Fruit fly (Drosophila melanogaster) whole organism, embryonic: ENCODE data around the gene CG2256.

Experiments
- CG10147 ChIP-seq: fragments of 200-800 bp; sonication (Bioruptor generic); optimal IDR thresholded peaks from 2 replicates; lab custom pipeline; 2019; ENCODE audit warnings: missing biosample characterization, mild to moderate bottlenecking, missing genetic modification characterization, moderate library complexity
- CG11695 ChIP-seq: fragments of 200-800 bp; sonication (Bioruptor generic); IDR thresholded peaks from 3 replicates; pipeline ENCODE4 v1.3.6; 2022; ENCODE audit warnings: missing biosample characterization, missing genetic modification characterization
- CG12942 ChIP-seq: fragments of 200-800 bp; sonication (Bioruptor generic); optimal IDR thresholded peaks from 3 replicates; lab custom pipeline; 2016; ENCODE audit warnings: missing biosample characterization, missing genetic modification characterization
- CG2129 ChIP-seq: fragments of 200-800 bp; sonication (Bioruptor generic); IDR thresholded peaks from 2 replicates; pipeline ENCODE4 v1.3.6; 2022; ENCODE audit warnings: missing biosample characterization, missing genetic modification characterization; ENCODE audit not compliant: partially characterized antibody
- CG33213 ChIP-seq: fragments of 200-800 bp; sonication (Bioruptor generic); optimal IDR thresholded peaks from 3 replicates; lab custom pipeline; 2016; ENCODE audit warnings: missing biosample characterization, missing genetic modification characterization
- CG33557 ChIP-seq: fragments of 200-800 bp; sonication (Bioruptor generic); optimal IDR thresholded peaks from 2 replicates; lab custom pipeline; 2019; ENCODE audit warnings: missing biosample characterization, mild to moderate bottlenecking, missing genetic modification characterization, moderate library complexity
- CG4328 ChIP-seq: fragments of 200-800 bp; sonication (Bioruptor generic); optimal IDR thresholded peaks from 3 replicates; lab custom pipeline; 2017; ENCODE audit warnings: missing biosample characterization, missing genetic modification reagents, missing genetic modification characterization
- CG4730 ChIP-seq: fragments of 200-800 bp; sonication (Bioruptor generic); IDR thresholded peaks from 2 replicates; pipeline ENCODE4 v1.3.6; 2022; ENCODE audit warnings: missing biosample characterization, missing genetic modification characterization
- D19B ChIP-seq: fragments of 200-800 bp; sonication (Bioruptor generic); optimal IDR thresholded peaks from 2 replicates; lab custom pipeline; 2017; ENCODE audit warnings: missing biosample characterization, mild to moderate bottlenecking, missing genetic modification characterization
- E2f2 ChIP-seq: fragments of 200-800 bp; sonication (Bioruptor generic); IDR thresholded peaks from 2 replicates; pipeline ENCODE4 v1.3.6; 2022; ENCODE audit warnings: missing biosample characterization, missing genetic modification characterization
- Eip74EF ChIP-seq, 2 experiments: fragments of 200-800 bp in 1 of 2; fragments of >200 bp in 1 of 2; sonication (Bioruptor generic) in 1 of 2; optimal IDR thresholded peaks; 2 replicates each; lab custom pipeline; 2017 to 2019; ENCODE audit warnings: missing biosample characterization in 2 of 2, missing genetic modification characterization in 2 of 2, mild to moderate bottlenecking in 1 of 2, moderate library complexity in 1 of 2
- HLH3B ChIP-seq: fragments of 200-800 bp; sonication (Bioruptor generic); IDR thresholded peaks from 2 replicates; pipeline ENCODE4 v1.3.6; 2022; ENCODE audit warnings: missing biosample characterization, missing genetic modification characterization
- Lpt ChIP-seq: fragments of >200 bp; optimal IDR thresholded peaks from 2 replicates; lab custom pipeline; 2018; ENCODE audit warnings: missing biosample characterization, missing genetic modification characterization
- Rfx ChIP-seq: fragments of 200-800 bp; sonication (Bioruptor generic); IDR thresholded peaks from 2 replicates; pipeline ENCODE4 v1.3.6; 2022; ENCODE audit warnings: missing biosample characterization, missing genetic modification characterization
- Sox100B ChIP-seq: fragments of 200-800 bp; sonication (Bioruptor generic); optimal IDR thresholded peaks from 3 replicates; lab custom pipeline; 2018; ENCODE audit warnings: missing biosample characterization, mild to moderate bottlenecking, missing genetic modification characterization
- Taf1 ChIP-seq: fragments of 200-800 bp; sonication (Bioruptor generic); IDR thresholded peaks from 2 replicates; pipeline ENCODE4 v1.3.6; 2022; ENCODE audit warnings: missing biosample characterization, missing genetic modification characterization
- Trl ChIP-seq, 3 experiments: fragments of >200 bp in 2 of 3; fragments of 200-800 bp in 1 of 3; sonication (Bioruptor generic) in 1 of 3; optimal IDR thresholded peaks; 2 replicates in 1 of 3; 3 replicates in 2 of 3; lab custom pipeline; 2016 to 2017; ENCODE audit warnings: missing biosample characterization in 1 of 3, missing genetic modification characterization in 1 of 3
- abd-A ChIP-seq: fragments of 200-800 bp; sonication (Bioruptor generic); optimal IDR thresholded peaks from 3 replicates; lab custom pipeline; 2019; ENCODE audit warnings: missing biosample characterization, mild to moderate bottlenecking, missing genetic modification characterization, moderate library complexity
- ash1 ChIP-seq: fragments of 200-800 bp; sonication (Bioruptor generic); optimal IDR thresholded peaks from 2 replicates; lab custom pipeline; 2018; ENCODE audit warnings: missing biosample characterization, mild to moderate bottlenecking, missing genetic modification characterization
- az2 ChIP-seq: fragments of 200-800 bp; sonication (Bioruptor generic); optimal IDR thresholded peaks from 3 replicates; lab custom pipeline; 2016; ENCODE audit warnings: missing biosample characterization, missing genetic modification characterization
- bigmax ChIP-seq: fragments of 200-800 bp; sonication (Bioruptor generic); optimal IDR thresholded peaks from 2 replicates; lab custom pipeline; 2018; ENCODE audit warnings: missing biosample characterization, mild to moderate bottlenecking, missing genetic modification characterization
- bowl ChIP-seq: fragments of 200-800 bp; sonication (Bioruptor generic); IDR thresholded peaks from 2 replicates; pipeline ENCODE4 v1.3.6; 2022; ENCODE audit warnings: missing biosample characterization, missing genetic modification characterization
- cad ChIP-seq: fragments of >200 bp; optimal IDR thresholded peaks from 2 replicates; lab custom pipeline; 2017; ENCODE audit warnings: missing biosample characterization, missing genetic modification characterization
- chif ChIP-seq, 2 experiments: fragments of 200-800 bp; sonication (Bioruptor generic); optimal IDR thresholded peaks; 3 replicates each; lab custom pipeline; 2016; ENCODE audit warnings: missing biosample characterization in 2 of 2, missing genetic modification characterization in 2 of 2
- chm ChIP-seq: fragments of 200-800 bp; sonication (Bioruptor generic); IDR thresholded peaks from 2 replicates; pipeline ENCODE4 v1.3.6; 2022; ENCODE audit warnings: missing biosample characterization, missing genetic modification characterization
- dan ChIP-seq: fragments of 200-800 bp; sonication (Bioruptor generic); IDR thresholded peaks from 2 replicates; pipeline ENCODE4 v1.3.6; 2022; ENCODE audit warnings: missing biosample characterization, missing genetic modification characterization
- ewg ChIP-seq: fragments of 200-800 bp; sonication (Bioruptor generic); optimal IDR thresholded peaks from 3 replicates; lab custom pipeline; 2017; ENCODE audit warnings: mild to moderate bottlenecking, missing biosample characterization, missing genetic modification reagents, missing genetic modification characterization
- fd96Cb ChIP-seq: fragments of 200-800 bp; sonication (Bioruptor generic); optimal IDR thresholded peaks from 2 replicates; lab custom pipeline; 2018; ENCODE audit warnings: missing biosample characterization, mild to moderate bottlenecking, missing genetic modification characterization, moderate library complexity
- gce ChIP-seq: fragments of 200-800 bp; sonication (Bioruptor generic); IDR thresholded peaks from 3 replicates; pipeline ENCODE4 v1.3.6; 2022; ENCODE audit warnings: missing biosample characterization, missing genetic modification characterization
- grau ChIP-seq: fragments of 200-800 bp; optimal IDR thresholded peaks from 3 replicates; lab custom pipeline; 2019; ENCODE audit warnings: missing biosample characterization, mild to moderate bottlenecking, missing genetic modification characterization, moderate library complexity
- ham ChIP-seq: fragments of 200-800 bp; sonication (Bioruptor generic); IDR thresholded peaks from 2 replicates; pipeline ENCODE4 v1.3.6; 2022; ENCODE audit warnings: missing biosample characterization, missing genetic modification characterization
- insv ChIP-seq, 2 experiments: fragments of 200-800 bp; sonication (Bioruptor generic); optimal IDR thresholded peaks; 3 replicates each; lab custom pipeline; 2016 to 2018; ENCODE audit warnings: missing biosample characterization in 2 of 2, missing genetic modification characterization in 2 of 2
- lab ChIP-seq: fragments of 200-800 bp; sonication (Bioruptor generic); optimal IDR thresholded peaks from 3 replicates; lab custom pipeline; 2017; ENCODE audit warnings: missing biosample characterization, missing genetic modification characterization, mild to moderate bottlenecking, moderate library complexity, missing genetic modification reagents
- maf-S ChIP-seq: fragments of 200-800 bp; sonication (Bioruptor generic); optimal IDR thresholded peaks from 2 replicates; lab custom pipeline; 2016; ENCODE audit warnings: missing biosample characterization, missing genetic modification characterization
- mam ChIP-seq: fragments of 200-800 bp; sonication (Bioruptor generic); optimal IDR thresholded peaks from 3 replicates; lab custom pipeline; 2016; ENCODE audit warnings: missing biosample characterization, missing genetic modification characterization
- nau ChIP-seq: fragments of 200-800 bp; sonication (Bioruptor generic); optimal IDR thresholded peaks from 3 replicates; lab custom pipeline; 2017; ENCODE audit warnings: missing biosample characterization, mild to moderate bottlenecking, missing genetic modification characterization, missing genetic modification reagents
- nerfin-2 ChIP-seq: fragments of 200-800 bp; sonication (Bioruptor generic); IDR thresholded peaks from 2 replicates; pipeline ENCODE4 v1.3.6; 2022; ENCODE audit warnings: missing biosample characterization, missing genetic modification characterization; ENCODE audit not compliant: partially characterized antibody
- oc ChIP-seq: fragments of 200-800 bp; sonication (Bioruptor generic); optimal IDR thresholded peaks from 2 replicates; lab custom pipeline; 2018; ENCODE audit warnings: missing biosample characterization, mild to moderate bottlenecking, missing genetic modification characterization, moderate library complexity
- onecut ChIP-seq: fragments of 200-800 bp; sonication (Bioruptor generic); IDR thresholded peaks from 2 replicates; pipeline ENCODE4 v1.3.6; 2022; ENCODE audit warnings: missing biosample characterization, missing genetic modification characterization
- p53 ChIP-seq: fragments of 200-800 bp; sonication (Bioruptor generic); optimal IDR thresholded peaks from 2 replicates; lab custom pipeline; 2016; ENCODE audit warnings: missing biosample characterization, missing genetic modification characterization
- pros ChIP-seq: fragments of 200-800 bp; sonication (Bioruptor generic); optimal IDR thresholded peaks from 3 replicates; lab custom pipeline; 2019; ENCODE audit warnings: missing biosample characterization, mild to moderate bottlenecking, missing genetic modification characterization, moderate library complexity
- ranshi ChIP-seq: fragments of 200-800 bp; sonication (Bioruptor generic); IDR thresholded peaks from 2 replicates; pipeline ENCODE4 v1.3.6; 2022; ENCODE audit warnings: missing biosample characterization, missing genetic modification characterization
- ro ChIP-seq: fragments of 200-800 bp; sonication (Bioruptor generic); IDR thresholded peaks from 2 replicates; pipeline ENCODE4 v1.3.6; 2022; ENCODE audit warnings: missing biosample characterization, missing genetic modification characterization
- sisA ChIP-seq: fragments of 200-800 bp; sonication (Bioruptor generic); IDR thresholded peaks from 2 replicates; pipeline ENCODE4 v1.3.6; 2022; ENCODE audit warnings: missing biosample characterization, missing genetic modification characterization
- tap ChIP-seq: fragments of 200-800 bp; optimal IDR thresholded peaks from 3 replicates; lab custom pipeline; 2019; ENCODE audit warnings: missing biosample characterization, mild to moderate bottlenecking, missing genetic modification characterization, moderate library complexity
- trh ChIP-seq: fragments of 200-800 bp; sonication (Bioruptor generic); optimal IDR thresholded peaks from 2 replicates; lab custom pipeline; 2016; ENCODE audit warnings: missing biosample characterization, missing genetic modification characterization
- ttk ChIP-seq: fragments of 200-800 bp; sonication (Bioruptor generic); IDR thresholded peaks from 2 replicates; pipeline ENCODE4 v2.1.2; 2022; ENCODE audit warnings: missing biosample characterization, missing genetic modification characterization
- tx ChIP-seq: fragments of 200-800 bp; sonication (Bioruptor generic); optimal IDR thresholded peaks from 2 replicates; lab custom pipeline; 2016; ENCODE audit warnings: missing biosample characterization, missing genetic modification characterization
- usp ChIP-seq: fragments of >200 bp; optimal IDR thresholded peaks from 2 replicates; lab custom pipeline; 2017; ENCODE audit warnings: missing biosample characterization, missing genetic modification characterization
- yki ChIP-seq: fragments of >200 bp; optimal IDR thresholded peaks from 3 replicates; lab custom pipeline; 2018
- zen2 ChIP-seq: fragments of 200-800 bp; sonication (Bioruptor generic); IDR thresholded peaks from 3 replicates; pipeline ENCODE4 v1.3.6; 2022; ENCODE audit warnings: missing biosample characterization, missing genetic modification characterization; ENCODE audit not compliant: partially characterized antibody

CG2256 gene

DNA sequence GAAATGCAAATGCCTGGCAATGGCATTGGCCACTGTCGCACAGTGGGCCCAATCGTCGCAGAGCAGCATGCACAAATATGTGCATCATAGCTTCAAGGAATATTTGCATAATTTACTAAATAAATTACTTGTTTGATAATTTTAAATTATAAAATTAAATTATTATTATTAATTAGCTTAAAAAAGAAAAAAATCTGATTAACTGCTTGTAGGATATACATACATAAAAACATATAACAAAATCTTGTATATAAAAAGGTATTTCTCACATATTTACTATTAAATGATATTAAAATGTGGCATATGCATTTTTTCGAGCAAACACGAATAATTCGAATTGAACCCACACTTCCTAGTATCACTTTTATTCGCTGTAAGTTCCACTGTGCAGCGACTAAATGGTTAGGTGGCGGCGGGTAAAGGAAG lies 38.2 kb upstream of the CG2256 start (continued):
- TF ChIP-seq tx (GFP tag; lab: Kevin White, UChicago) (no peak), nerfin-2 (GFP tag; lab: Robert Waterston, UW) (no peak), CG12942 (GFP tag; lab: Kevin White, UChicago) (peak; percentile 41), lab (GFP tag; lab: Kevin White, UChicago) (no peak), cad (no peak), usp (GFP tag; lab: Kevin White, UChicago) (no peak), yki (lab: Kevin White, UChicago) (no peak), insv (GFP tag; optimal IDR thresholded peaks at IDR 0.05; lab: Kevin White, UChicago) (no peak), trh (no peak), bowl (GFP tag; lab: Robert Waterston, UW) (no peak), CG33557 (GFP tag; lab: Kevin White, UChicago) (no peak), CG4730 (peak; percentile 6; the same call in 1 of the 2 replicates), dan (GFP tag; lab: Robert Waterston, UW) (no peak), fd96Cb (peak; percentile 53), zen2 (GFP tag; lab: Robert Waterston, UW) (no peak), az2 (GFP tag; lab: Kevin White, UChicago) (peak; percentile 47), Eip74EF (GFP tag; optimal IDR thresholded peaks at IDR 0.05; lab: Kevin White, UChicago) (peak in 1 of 2 experiments; percentile 69), D19B (GFP tag; lab: Kevin White, UChicago) (no peak), mam (no peak), chm (GFP tag; lab: Robert Waterston, UW) (peak; percentile 28; the same call in 1 of the 2 replicates), pros (GFP tag; lab: Kevin White, UChicago) (no peak), Taf1 (GFP tag; lab: Robert Waterston, UW) (no peak), Sox100B (GFP tag; lab: Kevin White, UChicago) (peak; percentile 83), CG4328 (GFP tag; lab: Kevin White, UChicago) (peak; percentile 3), E2f2 (peak; percentile 40; the same call in 1 of the 2 replicates), ewg (GFP tag; lab: Kevin White, UChicago) (peak; percentile 39), Lpt (GFP tag; lab: Kevin White, UChicago) (no peak), grau (tag; lab: Kevin White, UChicago) (peak; percentile 59), Trl (optimal IDR thresholded peaks at IDR 0.05; lab: Kevin White, UChicago) (no peak), Trl (GFP tag; optimal IDR thresholded peaks at IDR 0.05; lab: Kevin White, UChicago) (no peak), CG10147 (peak; percentile 4), onecut (GFP tag; lab: Robert Waterston, UW) (0 out of 2 replicates have a peak, but pooled peaks have one; percentile 18), gce (GFP tag; lab: Robert Waterston, UW) (no peak), CG2129 (GFP tag; lab: Robert Waterston, UW) (no peak), nau (no peak), ham (no peak), CG33213 (GFP tag; lab: Kevin White, UChicago) (no peak), ranshi (GFP tag; lab: Robert Waterston, UW) (no peak), ash1 (GFP tag; lab: Kevin White, UChicago) (no peak), maf-S (GFP tag; lab: Kevin White, UChicago) (no peak), Rfx (GFP tag; lab: Robert Waterston, UW) (no peak), bigmax (no peak), CG11695 (GFP tag; lab: Robert Waterston, UW) (no peak), HLH3B (GFP tag; lab: Robert Waterston, UW) (peak; percentile 33; the same call in 1 of the 2 replicates), tap (tag; lab: Kevin White, UChicago) (peak; percentile 57), oc (tag; lab: Kevin White, UChicago) (peak; percentile 45), p53 (no peak), ro (GFP tag; lab: Robert Waterston, UW) (no peak), ttk (GFP tag; lab: Robert Waterston, UW) (peak; percentile 56; the same call in 1 of the 2 replicates), abd-A (tag; lab: Kevin White, UChicago) (no peak), sisA (peak; percentile 24; the same call in 1 of the 2 replicates), chif (GFP tag; optimal IDR thresholded peaks at IDR 0.05; lab: Kevin White, UChicago) (no peak)
